Fruit fly (Drosophila melanogaster): ENCODE results near the gene CG12104.

Gene CG12104

DNA sequence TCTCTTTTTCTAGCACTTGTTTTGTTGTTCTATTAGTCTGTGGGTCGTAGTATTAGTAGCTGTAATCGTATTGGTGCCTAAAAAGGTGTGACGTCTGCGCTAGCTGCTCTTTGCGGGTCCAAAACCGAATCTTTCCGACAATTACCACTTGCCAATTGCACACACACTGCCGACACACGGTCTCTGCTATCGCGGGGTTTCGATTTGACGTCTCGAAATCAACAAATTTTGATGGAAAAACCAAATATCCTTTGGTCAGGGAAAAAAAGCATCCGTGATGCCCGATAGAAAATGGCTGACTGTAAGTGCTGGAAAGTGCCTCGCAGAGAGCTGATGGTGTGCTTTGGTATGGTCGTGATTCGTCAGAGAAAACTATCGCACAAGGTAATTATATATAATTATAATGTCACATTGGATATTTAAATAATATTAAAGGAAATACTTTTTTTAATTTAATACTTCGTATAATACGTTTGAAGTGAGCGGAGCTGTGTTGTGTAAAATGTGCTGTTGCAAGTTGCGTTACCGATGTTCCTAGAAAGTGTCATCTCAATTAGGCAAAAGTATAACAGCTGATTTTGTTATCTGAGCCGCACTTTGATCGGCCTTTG lies 44.2 kb downstream of the CG12104 start, which contains the start of the genes Pex10 and CG12099 (continued):
- TF ChIP-seq nom (GFP tag; optimal IDR thresholded peaks at IDR 0.05) (peak; percentile 47), Bdp1 (GFP tag; optimal IDR thresholded peaks at IDR 0.05) (peak; percentile 50), sob (GFP tag; IDR thresholded peaks at IDR 0.05) (peak; percentile 95), gt (GFP tag; IDR thresholded peaks at IDR 0.05) (peak; percentile 73), Dref (GFP tag; IDR thresholded peaks at IDR 0.05) (peak; percentile 52), Elba2 (GFP tag; optimal IDR thresholded peaks at IDR 0.05) (peak; percentile 79), CG8765 (GFP tag; IDR thresholded peaks at IDR 0.05) (peak; percentile 87), Aef1 (GFP tag; IDR thresholded peaks at IDR 0.05) (peak; percentile 91), Dek (tag; optimal IDR thresholded peaks at IDR 0.05) (peak; percentile 85), p53 (GFP tag; optimal IDR thresholded peaks at IDR 0.05) (peak; percentile 36), Hr39 (optimal IDR thresholded peaks at IDR 0.05) (no peak), CG10462 (GFP tag; optimal IDR thresholded peaks at IDR 0.05) (peak; percentile 73), CG4707 (GFP tag; optimal IDR thresholded peaks at IDR 0.05) (peak; percentile 45), CG12104 (GFP tag; optimal IDR thresholded peaks at IDR 0.05) (peak; percentile 81), schlank (tag; optimal IDR thresholded peaks at IDR 0.05) (peak; percentile 74), Asciz (GFP tag; optimal IDR thresholded peaks at IDR 0.05) (no peak), az2 (GFP tag; optimal IDR thresholded peaks at IDR 0.05) (peak; percentile 88), CG6791 (GFP tag; IDR thresholded peaks at IDR 0.05; ENCODE audit: partially characterized antibody) (peak; percentile 86), CkIIα-i1 (GFP tag; IDR thresholded peaks at IDR 0.05) (no peak), sens (GFP tag) (peak; percentile 98), Meics (GFP tag; optimal IDR thresholded peaks at IDR 0.05) (peak; percentile 84), CG17568 (GFP tag; optimal IDR thresholded peaks at IDR 0.05) (no peak), CG18011 (GFP tag; optimal IDR thresholded peaks at IDR 0.05) (peak; percentile 74), CG12769 (tag; optimal IDR thresholded peaks at IDR 0.05) (no peak), CG30403 (GFP tag; optimal IDR thresholded peaks at IDR 0.05) (peak; percentile 96), ase (GFP tag; IDR thresholded peaks at IDR 0.05) (peak; percentile 85), Antp (GFP tag; optimal IDR thresholded peaks at IDR 0.05) (peak; percentile 62), Oli (tag; optimal IDR thresholded peaks at IDR 0.05) (peak; percentile 73), nmo (GFP tag; optimal IDR thresholded peaks at IDR 0.05) (peak; percentile 94), CG9876 (GFP tag; optimal IDR thresholded peaks at IDR 0.05) (no peak), slou (GFP tag; optimal IDR thresholded peaks at IDR 0.05) (peak; percentile 89), CG9215 (GFP tag; IDR thresholded peaks at IDR 0.05) (peak; percentile 94), CG5953 (GFP tag; IDR thresholded peaks at IDR 0.05) (peak; percentile 68), amos (GFP tag; IDR thresholded peaks at IDR 0.05; ENCODE audit: partially characterized antibody) (peak; percentile 89), Sin3A (optimal IDR thresholded peaks at IDR 0.05) (peak; percentile 87), Trl (optimal IDR thresholded peaks at IDR 0.05) (no peak), Trl (GFP tag; optimal IDR thresholded peaks at IDR 0.05) (peak; percentile 49), vfl (GFP tag; optimal IDR thresholded peaks at IDR 0.05) (peak; percentile 76), CG1832 (GFP tag; optimal IDR thresholded peaks at IDR 0.05) (no peak), BtbVII (GFP tag; optimal IDR thresholded peaks at IDR 0.05) (peak; percentile 78), exex (tag; optimal IDR thresholded peaks at IDR 0.05) (no peak), pita (GFP tag; optimal IDR thresholded peaks at IDR 0.05) (no peak), lab (GFP tag; optimal IDR thresholded peaks at IDR 0.05) (peak; percentile 91), gcm (GFP tag; optimal IDR thresholded peaks at IDR 0.05) (peak; percentile 78), CG9817 (tag; optimal IDR thresholded peaks at IDR 0.05) (peak; percentile 94), sna (GFP tag; IDR thresholded peaks at IDR 0.05; ENCODE audit: partially characterized antibody) (peak; percentile 95), CG2712 (tag; optimal IDR thresholded peaks at IDR 0.05) (peak; percentile 93), HHEX (GFP tag; optimal IDR thresholded peaks at IDR 0.05) (peak; percentile 76), ac (GFP tag; optimal IDR thresholded peaks at IDR 0.05) (peak; percentile 28), nerfin-1 (tag; optimal IDR thresholded peaks at IDR 0.05) (peak; percentile 82), cas (GFP tag; IDR thresholded peaks at IDR 0.05) (peak; percentile 86)
